Worm (Caenorhabditis elegans): Measurements from ENCODE around the gene aaim-1.

aaim-1 gene

DNA sequence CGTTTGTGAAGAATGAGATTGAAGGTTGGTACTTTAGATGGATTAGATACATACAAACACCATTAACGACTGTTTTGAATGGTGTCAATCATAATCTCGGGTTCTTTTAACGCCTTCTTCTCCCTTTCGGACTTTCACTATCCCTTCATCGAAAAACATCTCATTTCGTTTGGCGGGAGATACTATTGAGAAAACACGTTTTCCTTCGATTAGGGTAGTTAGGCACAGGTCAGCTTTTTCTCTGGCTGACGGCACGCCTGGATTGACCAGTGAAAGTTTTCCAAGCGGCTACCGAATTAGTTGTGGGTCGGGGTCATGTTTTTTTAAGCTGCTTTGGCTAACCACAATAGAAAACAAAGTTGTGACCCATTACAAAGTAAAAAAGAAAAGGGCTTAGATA lies 42.3 kb downstream of the aaim-1 start:
- TF ChIP-seq ceh-44 (GFP tag; IDR thresholded peaks at IDR 0.05): no peak
- TF ChIP-seq unc-62 (GFP tag; optimal IDR thresholded peaks at IDR 0.05 in 1 of 2): peak in 1 of 2 experiments; percentile 27
- TF ChIP-seq unc-62 (tag; optimal IDR thresholded peaks at IDR 0.05): no peak
- TF ChIP-seq nhr-28 (tag; optimal IDR thresholded peaks at IDR 0.05): no peak

DNA sequence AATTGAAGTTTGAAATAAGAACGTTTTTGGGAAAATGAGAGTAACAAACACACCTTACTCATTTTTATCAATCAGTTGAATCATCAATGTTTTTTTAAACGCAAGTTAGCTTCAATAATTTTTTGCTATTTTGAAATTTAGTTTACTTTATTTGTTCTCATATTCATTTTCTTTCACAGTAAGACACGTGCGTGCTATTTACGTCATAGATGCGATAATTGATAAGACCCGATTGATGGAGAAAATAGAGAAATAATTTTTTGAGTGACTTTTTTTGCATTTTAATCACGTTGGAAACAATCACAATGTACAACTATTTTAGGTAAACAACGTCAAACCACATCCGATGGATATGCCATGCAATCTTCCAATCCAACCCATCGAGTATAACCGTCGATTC lies 42.8 kb downstream of the aaim-1 start:
- no peak for TF ChIP-seq nhr-41 (GFP tag; IDR thresholded peaks at IDR 0.05)
- TF ChIP-seq nhr-48 (tag; optimal IDR thresholded peaks at IDR 0.05): no peak
- TF ChIP-seq mdl-1 (tag; optimal IDR thresholded peaks at IDR 0.05): peak in 1 of 2 experiments; percentile 26
- no peak for TF ChIP-seq daf-16 (GFP tag; optimal IDR thresholded peaks at IDR 0.05)
- peak; percentile 81 for TF ChIP-seq daf-16 (tag; optimal IDR thresholded peaks at IDR 0.05)
- TF ChIP-seq php-3 (GFP tag; IDR thresholded peaks at IDR 0.05): 0 out of 2 replicates have a peak, but pooled peaks have one; percentile 21
- TF ChIP-seq nhr-28 (tag; optimal IDR thresholded peaks at IDR 0.05): peak; percentile 6
- TF ChIP-seq egl-43 (GFP tag; IDR thresholded peaks at IDR 0.05): no peak
- peak; percentile 47 for TF ChIP-seq hlh-30 (tag; optimal IDR thresholded peaks at IDR 0.05; ENCODE audit: insufficient read depth)
- TF ChIP-seq F37D6.2 (tag; optimal IDR thresholded peaks at IDR 0.05): no peak
- TF ChIP-seq dve-1 (tag; optimal IDR thresholded peaks at IDR 0.05; ENCODE audit: insufficient read depth): peak; percentile 68
- TF ChIP-seq T20F7.1 (GFP tag; optimal IDR thresholded peaks at IDR 0.05): peak; percentile 49
- no peak for TF ChIP-seq egl-27 (tag; optimal IDR thresholded peaks at IDR 0.05)
- no peak for TF ChIP-seq mxl-3 (GFP tag; optimal IDR thresholded peaks at IDR 0.05)
- peak; percentile 67 for TF ChIP-seq nhr-77 (tag; optimal IDR thresholded peaks at IDR 0.05)

DNA sequence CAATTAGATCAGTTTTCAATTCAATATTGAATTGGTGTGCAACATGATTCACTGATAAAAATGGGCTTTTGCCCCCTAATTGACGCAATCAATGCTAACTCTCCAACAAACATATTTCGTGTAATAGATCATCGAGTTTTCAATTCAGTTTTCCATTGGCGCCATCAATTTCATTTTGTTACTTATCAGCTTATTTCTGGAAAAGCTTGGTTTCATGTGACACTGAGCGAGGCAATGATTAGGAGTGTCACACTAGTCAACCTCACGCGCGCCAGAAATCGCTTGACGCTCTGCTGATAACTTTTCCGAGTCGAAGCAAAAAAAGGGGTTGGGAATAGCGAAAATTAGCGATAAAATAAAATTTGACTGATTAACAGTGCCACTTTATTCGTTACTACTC lies 43.7 kb downstream of the aaim-1 start, which contains the start of gene ets-4:
TSS of gene ets-4 (plus strand) at position 347 of the 400 bp plus-strand sequence.
- TF ChIP-seq dmd-9 (GFP tag; IDR thresholded peaks at IDR 0.05): no peak
- TF ChIP-seq lir-3 (tag; optimal IDR thresholded peaks at IDR 0.05): no peak
- no peak for TF ChIP-seq Y75B8A.6 (GFP tag; IDR thresholded peaks at IDR 0.05)
- peak; percentile 86 for TF ChIP-seq nhr-28 (tag; optimal IDR thresholded peaks at IDR 0.05)
- peak in 1 of 2 experiments; percentile 78 for TF ChIP-seq unc-62 (GFP tag; optimal IDR thresholded peaks at IDR 0.05 in 1 of 2)
- no peak for TF ChIP-seq unc-62 (tag; optimal IDR thresholded peaks at IDR 0.05)
- TF ChIP-seq F10B5.3 (tag; optimal IDR thresholded peaks at IDR 0.05): no peak
- no peak for TF ChIP-seq unc-130 (GFP tag; optimal IDR thresholded peaks at IDR 0.05)
- no peak for TF ChIP-seq zfp-3 (GFP tag; conservative IDR thresholded peaks at IDR 0.05)
- TF ChIP-seq php-3 (GFP tag; IDR thresholded peaks at IDR 0.05): peak; percentile 98
- TF ChIP-seq tra-1 (GFP tag; IDR thresholded peaks at IDR 0.05): peak; percentile 85
- peak; percentile 46 for TF ChIP-seq nhr-77 (tag; optimal IDR thresholded peaks at IDR 0.05)
- no peak for TF ChIP-seq ceh-62 (tag; optimal IDR thresholded peaks at IDR 0.05)
- no peak for TF ChIP-seq vab-7 (GFP tag; IDR thresholded peaks at IDR 0.05)
- TF ChIP-seq lin-13 (GFP tag; optimal IDR thresholded peaks at IDR 0.05): peak; percentile 9
- no peak for TF ChIP-seq dmd-8 (GFP tag; IDR thresholded peaks at IDR 0.05)
- TF ChIP-seq ztf-7 (tag; optimal IDR thresholded peaks at IDR 0.05): no peak
- no peak for TF ChIP-seq lin-39 (tag; optimal IDR thresholded peaks at IDR 0.05)
- TF ChIP-seq hif-1 (tag; optimal IDR thresholded peaks at IDR 0.05): peak in 1 of 2 experiments; percentile 28
- no peak for TF ChIP-seq nhr-10 (tag; optimal IDR thresholded peaks at IDR 0.05)
- TF ChIP-seq nhr-76 (tag; optimal IDR thresholded peaks at IDR 0.05): no peak
- TF ChIP-seq lin-29 (GFP tag; IDR thresholded peaks at IDR 0.05): no peak
- peak; percentile 90 for TF ChIP-seq pqm-1 (tag; optimal IDR thresholded peaks at IDR 0.05)
- no peak for TF ChIP-seq nhr-237 (tag; optimal IDR thresholded peaks at IDR 0.05)
- TF ChIP-seq snpc-1.2 (GFP tag; IDR thresholded peaks at IDR 0.05): no peak
- no peak for TF ChIP-seq daf-19 (GFP tag; conservative IDR thresholded peaks at IDR 0.05)
- TF ChIP-seq aly-2 (tag; optimal IDR thresholded peaks at IDR 0.05): no peak
- TF ChIP-seq tag-97 (GFP tag; IDR thresholded peaks at IDR 0.05): no peak
- TF ChIP-seq nhr-41 (GFP tag; IDR thresholded peaks at IDR 0.05): no peak
- no peak for TF ChIP-seq egl-27 (tag; optimal IDR thresholded peaks at IDR 0.05)
- no peak for TF ChIP-seq Y5F2A.4 (GFP tag; optimal IDR thresholded peaks at IDR 0.05)
- TF ChIP-seq mxl-2 (GFP tag; conservative IDR thresholded peaks at IDR 0.05): no peak
- no peak for TF ChIP-seq daf-8 (GFP tag; IDR thresholded peaks at IDR 0.05)
- TF ChIP-seq nhr-48 (tag; optimal IDR thresholded peaks at IDR 0.05): peak; percentile 57
- TF ChIP-seq spr-3 (GFP tag; optimal IDR thresholded peaks at IDR 0.05): no peak
- TF ChIP-seq pha-4 (GFP tag; IDR thresholded peaks at IDR 0.05): peak; percentile 11; the same call in 1 of the 2 replicates
- no peak for TF ChIP-seq pha-4 (tag; optimal IDR thresholded peaks at IDR 0.05)
- TF ChIP-seq mdl-1 (tag; optimal IDR thresholded peaks at IDR 0.05): peak in 1 of 2 experiments; percentile 33
- no peak for TF ChIP-seq egl-43 (GFP tag; IDR thresholded peaks at IDR 0.05)

Measured in whole organism, L4 larva.